Worm (Caenorhabditis elegans): ENCODE data around the gene glo-1.

The glo-1 gene

DNA sequence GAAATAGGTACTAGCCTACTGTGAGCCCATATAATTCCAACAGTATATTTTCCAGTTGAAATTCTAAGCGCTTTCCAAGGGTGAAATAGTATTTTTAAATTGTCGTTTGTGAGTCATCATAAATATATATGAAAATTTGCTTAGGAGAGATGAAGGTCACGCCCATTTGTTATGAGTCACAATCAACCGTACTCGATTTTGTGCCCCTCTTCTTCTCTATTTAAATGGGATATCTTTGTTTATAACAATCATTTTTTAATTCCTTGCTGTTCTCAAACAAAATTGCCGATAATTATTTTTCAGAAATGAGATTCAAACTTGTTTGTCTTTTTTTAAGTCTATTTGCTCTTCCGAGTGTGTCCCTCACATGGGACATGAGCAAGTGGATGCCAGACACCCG is 37.0 kb upstream of the glo-1 start, which contains the start of gene folr-1:
folr-1 (plus strand) TSS at position 301 of the 400 bp plus-strand sequence.
- TF ChIP-seq nhr-67 (tag; optimal IDR thresholded peaks at IDR 0.05), result no peak
- no peak for TF ChIP-seq ceh-16 (tag; optimal IDR thresholded peaks at IDR 0.05)
- TF ChIP-seq nfya-1 (tag; optimal IDR thresholded peaks at IDR 0.05; ENCODE audit: insufficient read depth), result no peak
- TF ChIP-seq fkh-10 (GFP tag; optimal IDR thresholded peaks at IDR 0.05), result no peak
- TF ChIP-seq pqm-1 (tag; optimal IDR thresholded peaks at IDR 0.05), result no peak
- no peak for TF ChIP-seq mdl-1 (tag; optimal IDR thresholded peaks at IDR 0.05)

ce11 chrX:9917362-9917761 is 35.4 kb upstream of the glo-1 start, which contains the start of gene F21G4.6:
TSS of gene F21G4.6 (minus strand) at chrX:9917448.
- TF ChIP-seq aly-2 (tag; optimal IDR thresholded peaks at IDR 0.05), result no peak
- TF ChIP-seq nfya-1 (tag; optimal IDR thresholded peaks at IDR 0.05; ENCODE audit: insufficient read depth), result peak; percentile 78

DNA sequence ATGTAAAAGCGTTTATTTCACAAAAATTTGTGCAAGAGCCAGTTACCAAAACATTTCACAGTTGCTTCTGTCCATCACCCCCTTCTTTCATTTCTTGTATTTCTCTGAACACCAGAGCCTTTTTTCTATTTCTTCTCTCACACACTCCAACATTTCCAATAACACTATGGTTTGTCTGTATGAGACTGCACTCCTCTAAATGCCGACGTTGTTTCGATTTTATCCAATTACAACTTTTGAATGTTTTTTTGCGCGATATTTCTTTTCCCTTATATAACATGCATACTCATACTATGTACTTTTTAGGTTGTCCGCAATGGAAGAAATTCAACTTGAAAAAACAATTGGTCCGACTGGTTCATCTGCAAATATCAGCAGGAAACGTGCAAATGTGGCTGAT is 23.8 kb upstream of the glo-1 start, which contains the start of gene F21G4.5:
F21G4.5 (plus strand) TSS at position 301 of the 400 bp plus-strand sequence.
- TF ChIP-seq nhr-28 (tag; optimal IDR thresholded peaks at IDR 0.05) (no peak), tbx-2 (tag; optimal IDR thresholded peaks at IDR 0.05) (no peak), R02D3.7 (tag; optimal IDR thresholded peaks at IDR 0.05) (no peak), unc-62 (GFP tag; optimal IDR thresholded peaks at IDR 0.05) (no peak), daf-12 (tag; optimal IDR thresholded peaks at IDR 0.05) (no peak), elt-1 (tag; optimal IDR thresholded peaks at IDR 0.05) (no peak), skn-1 (tag; optimal IDR thresholded peaks at IDR 0.05) (no peak), nfya-1 (tag; optimal IDR thresholded peaks at IDR 0.05; ENCODE audit: insufficient read depth) (no peak), nhr-25 (tag; optimal IDR thresholded peaks at IDR 0.05) (no peak), mdl-1 (tag; optimal IDR thresholded peaks at IDR 0.05) (no peak), eor-1 (tag; optimal IDR thresholded peaks at IDR 0.05) (no peak), ama-1 (optimal IDR thresholded peaks at IDR 0.05) (no peak), hmg-11 (tag; optimal IDR thresholded peaks at IDR 0.05) (no peak), nhr-77 (tag; optimal IDR thresholded peaks at IDR 0.05) (no peak), nhr-237 (tag; optimal IDR thresholded peaks at IDR 0.05) (no peak), pha-4 (tag; optimal IDR thresholded peaks at IDR 0.05) (no peak), pqm-1 (tag; optimal IDR thresholded peaks at IDR 0.05) (no peak), fkh-10 (GFP tag; optimal IDR thresholded peaks at IDR 0.05) (no peak), ceh-16 (tag; optimal IDR thresholded peaks at IDR 0.05) (no peak), aly-2 (tag; optimal IDR thresholded peaks at IDR 0.05) (no peak)

ce11 chrX:9899426-9900131 is 17.6 kb upstream of the glo-1 start, which contains the start of gene phf-34:
TSS of gene phf-34 (minus strand) at chrX:9899476.
- no peak for TF ChIP-seq mml-1 (tag; optimal IDR thresholded peaks at IDR 0.05)
- peak; percentile 76 for TF ChIP-seq nfya-1 (tag; optimal IDR thresholded peaks at IDR 0.05; ENCODE audit: insufficient read depth)
- TF ChIP-seq unc-39 (tag; optimal IDR thresholded peaks at IDR 0.05), result no peak
- no peak for TF ChIP-seq nhr-237 (tag; optimal IDR thresholded peaks at IDR 0.05)
- TF ChIP-seq lsy-12 (tag; optimal IDR thresholded peaks at IDR 0.05), result no peak
- no peak for TF ChIP-seq pqm-1 (tag; optimal IDR thresholded peaks at IDR 0.05)
- TF ChIP-seq egl-27 (tag; optimal IDR thresholded peaks at IDR 0.05), result no peak
- no peak for TF ChIP-seq ama-1 (optimal IDR thresholded peaks at IDR 0.05)
- TF ChIP-seq ceh-9 (tag; optimal IDR thresholded peaks at IDR 0.05), result no peak
- TF ChIP-seq fkh-2 (tag; optimal IDR thresholded peaks at IDR 0.05), result no peak
- TF ChIP-seq R02D3.7 (tag; optimal IDR thresholded peaks at IDR 0.05), result no peak
- TF ChIP-seq elt-3 (tag; optimal IDR thresholded peaks at IDR 0.05), result no peak
- no peak for TF ChIP-seq nhr-67 (tag; optimal IDR thresholded peaks at IDR 0.05)
- TF ChIP-seq elt-2 (tag; optimal IDR thresholded peaks at IDR 0.05), result no peak
- no peak for TF ChIP-seq ztf-11 (tag; optimal IDR thresholded peaks at IDR 0.05)
- no peak for TF ChIP-seq aly-2 (tag; optimal IDR thresholded peaks at IDR 0.05)
- no peak for TF ChIP-seq nhr-76 (tag; optimal IDR thresholded peaks at IDR 0.05)
- no peak for TF ChIP-seq fos-1 (tag; optimal IDR thresholded peaks at IDR 0.05)
- TF ChIP-seq daf-12 (tag; optimal IDR thresholded peaks at IDR 0.05), result no peak
- TF ChIP-seq nhr-77 (tag; optimal IDR thresholded peaks at IDR 0.05), result no peak
- peak; percentile 34 for TF ChIP-seq snpc-4 (tag; optimal IDR thresholded peaks at IDR 0.05)
- TF ChIP-seq nhr-25 (tag; optimal IDR thresholded peaks at IDR 0.05), result peak; percentile 61
- peak; percentile 88 for TF ChIP-seq hmg-11 (tag; optimal IDR thresholded peaks at IDR 0.05)
- no peak for TF ChIP-seq nhr-28 (tag; optimal IDR thresholded peaks at IDR 0.05)
- peak; percentile 21 for TF ChIP-seq lin-39 (tag; optimal IDR thresholded peaks at IDR 0.05)
- TF ChIP-seq ceh-28 (tag; optimal IDR thresholded peaks at IDR 0.05), result no peak
- no peak for TF ChIP-seq sea-2 (GFP tag; optimal IDR thresholded peaks at IDR 0.05)
- peak; percentile 65 for TF ChIP-seq nhr-23 (tag; optimal IDR thresholded peaks at IDR 0.05)
- TF ChIP-seq ceh-16 (tag; optimal IDR thresholded peaks at IDR 0.05), result no peak
- peak; percentile 31 for TF ChIP-seq nhr-43 (tag; optimal IDR thresholded peaks at IDR 0.05; ENCODE audit: poor library complexity, severe bottlenecking)
- TF ChIP-seq jun-1 (tag; optimal IDR thresholded peaks at IDR 0.05), result no peak
- TF ChIP-seq egl-5 (tag; optimal IDR thresholded peaks at IDR 0.05), result peak; percentile 13
- no peak for TF ChIP-seq tbx-2 (tag; optimal IDR thresholded peaks at IDR 0.05)
- no peak for TF ChIP-seq ceh-82 (tag; optimal IDR thresholded peaks at IDR 0.05)
- TF ChIP-seq ZK546.5 (tag; optimal IDR thresholded peaks at IDR 0.05), result no peak
- peak; percentile 10 for TF ChIP-seq fkh-10 (GFP tag; optimal IDR thresholded peaks at IDR 0.05)
- TF ChIP-seq unc-62 (GFP tag; optimal IDR thresholded peaks at IDR 0.05), result no peak
- TF ChIP-seq skn-1 (tag; optimal IDR thresholded peaks at IDR 0.05), result no peak
- TF ChIP-seq zag-1 (tag; optimal IDR thresholded peaks at IDR 0.05), result no peak

Measured in whole organism, L3 larva.